Worm (Caenorhabditis elegans) whole organism, L1 larva: ENCODE measurements around the gene fipr-14.

Experiments used
- C34B4.2 ChIP-seq: sonication (generic microtip); optimal IDR thresholded peaks from 2 replicates; lab custom pipeline; 2017; ENCODE audit warnings: mild to moderate bottlenecking, missing genetic modification characterization, missing compliant biosample characterization
- F16B12.6 ChIP-seq: fragments of 150-350 bp; optimal IDR thresholded peaks from 2 replicates; lab custom pipeline; 2014; ENCODE audit warnings: missing biosample characterization, missing genetic modification characterization
- alr-1 ChIP-seq: fragments of 200-800 bp; sonication (Bioruptor generic); optimal IDR thresholded peaks from 2 replicates; lab custom pipeline; 2018; ENCODE audit warnings: borderline replicate concordance, mild to moderate bottlenecking, missing genetic modification characterization, missing compliant biosample characterization
- aly-2 ChIP-seq: fragments of 150-350 bp; optimal IDR thresholded peaks from 2 replicates; lab custom pipeline; 2014; ENCODE audit warnings: missing biosample characterization, missing genetic modification characterization
- ama-1 ChIP-seq: fragments of 150-350 bp; optimal IDR thresholded peaks from 2 replicates; lab custom pipeline; 2014
- ceh-90 ChIP-seq: sonication (generic microtip); optimal IDR thresholded peaks from 2 replicates; lab custom pipeline; 2016; ENCODE audit warnings: missing genetic modification characterization, missing compliant biosample characterization
- ces-1 ChIP-seq: fragments of 150-350 bp; optimal IDR thresholded peaks from 2 replicates; lab custom pipeline; 2014; ENCODE audit warnings: missing biosample characterization, missing genetic modification reagents, missing genetic modification characterization
- dsc-1 ChIP-seq: sonication (generic microtip); optimal IDR thresholded peaks from 2 replicates; lab custom pipeline; 2016; ENCODE audit warnings: mild to moderate bottlenecking, missing genetic modification characterization, missing compliant biosample characterization
- efl-1 ChIP-seq, 4 experiments: fragments of 150-350 bp; optimal IDR thresholded peaks in 3 of 4; peaks in 1 of 4; 1 replicate in 1 of 4; 2 replicates in 3 of 4; lab custom pipeline; 2014; ENCODE audit warnings: missing biosample characterization in 2 of 4, missing genetic modification characterization in 2 of 4, missing genetic modification reagents in 2 of 4
- elt-2 ChIP-seq: sonication (generic microtip); optimal IDR thresholded peaks from 2 replicates; lab custom pipeline; 2016; ENCODE audit warnings: missing genetic modification characterization, mild to moderate bottlenecking, inconsistent platforms, missing compliant biosample characterization, missing genetic modification reagents
- elt-3 ChIP-seq, 6 experiments: fragments of 150-350 bp in 1 of 6; sonication (generic microtip); optimal IDR thresholded peaks; 2 replicates each; lab custom pipeline; 2017 to 2018; ENCODE audit warnings: missing biosample characterization in 6 of 6, missing genetic modification characterization in 6 of 6, inconsistent platforms in 1 of 6
- fos-1 ChIP-seq: fragments of 150-350 bp; optimal IDR thresholded peaks from 2 replicates; lab custom pipeline; 2014; ENCODE audit warnings: missing biosample characterization, missing genetic modification characterization
- hlh-17 ChIP-seq: fragments of 200-800 bp; sonication (Bioruptor generic); optimal IDR thresholded peaks from 2 replicates; lab custom pipeline; 2018; ENCODE audit warnings: missing genetic modification characterization, mild to moderate bottlenecking, missing compliant biosample characterization, moderate library complexity, borderline replicate concordance
- irx-1 ChIP-seq: sonication (generic microtip); optimal IDR thresholded peaks from 2 replicates; lab custom pipeline; 2016; ENCODE audit warnings: missing genetic modification characterization, missing compliant biosample characterization
- isw-1 ChIP-seq: fragments of 200-800 bp; sonication (Bioruptor generic); IDR thresholded peaks from 2 replicates; pipeline ENCODE4 v1.3.6; 2022; ENCODE audit warnings: missing genetic modification characterization, missing compliant biosample characterization
- lin-35 ChIP-seq, 2 experiments: fragments of 150-350 bp; optimal IDR thresholded peaks; 2 replicates each; lab custom pipeline; 2014; ENCODE audit warnings: missing biosample characterization in 2 of 2, missing genetic modification characterization in 2 of 2, missing genetic modification reagents in 2 of 2
- lin-39 ChIP-seq: fragments of 150-350 bp; optimal IDR thresholded peaks from 2 replicates; lab custom pipeline; 2014; ENCODE audit warnings: missing biosample characterization, missing genetic modification reagents, missing genetic modification characterization
- lir-3 ChIP-seq: sonication (generic microtip); optimal IDR thresholded peaks from 2 replicates; lab custom pipeline; 2016; ENCODE audit warnings: mild to moderate bottlenecking, missing genetic modification characterization, moderate library complexity, missing compliant biosample characterization; ENCODE audit not compliant: poor library complexity
- lsy-2 ChIP-seq, 2 experiments: fragments of 150-350 bp; optimal IDR thresholded peaks; 2 replicates each; lab custom pipeline; 2014; ENCODE audit warnings: missing biosample characterization in 2 of 2, missing genetic modification characterization in 2 of 2
- mab-9 ChIP-seq: fragments of 200-800 bp; sonication (Bioruptor generic); IDR thresholded peaks from 2 replicates; pipeline ENCODE4 v1.3.6; 2022; ENCODE audit warnings: missing genetic modification reagents, missing genetic modification characterization, missing compliant biosample characterization
- mdl-1 ChIP-seq, 2 experiments: fragments of 150-350 bp; optimal IDR thresholded peaks; 2 replicates each; lab custom pipeline; 2014 to 2017; ENCODE audit warnings: missing biosample characterization in 2 of 2, missing genetic modification characterization in 2 of 2, inconsistent platforms in 1 of 2
- mef-2 ChIP-seq: fragments of 150-350 bp; optimal IDR thresholded peaks from 2 replicates; lab custom pipeline; 2014; ENCODE audit warnings: missing biosample characterization, missing genetic modification characterization
- mep-1 ChIP-seq: fragments of 150-350 bp; optimal IDR thresholded peaks from 2 replicates; lab custom pipeline; 2014; ENCODE audit warnings: missing biosample characterization, missing genetic modification characterization
- nhr-11 ChIP-seq: fragments of 150-350 bp; optimal IDR thresholded peaks from 2 replicates; lab custom pipeline; 2014; ENCODE audit warnings: missing biosample characterization, missing genetic modification characterization
- nhr-20 ChIP-seq: sonication (generic microtip); optimal IDR thresholded peaks from 2 replicates; lab custom pipeline; 2016; ENCODE audit warnings: mild to moderate bottlenecking, missing genetic modification characterization, missing compliant biosample characterization
- nhr-237 ChIP-seq: fragments of 150-350 bp; optimal IDR thresholded peaks from 2 replicates; lab custom pipeline; 2014; ENCODE audit warnings: missing biosample characterization, missing genetic modification characterization
- nhr-77 ChIP-seq: fragments of 150-350 bp; optimal IDR thresholded peaks from 2 replicates; lab custom pipeline; 2014; ENCODE audit warnings: missing biosample characterization, missing genetic modification characterization
- nhr-85 ChIP-seq: sonication (generic microtip); peaks from one replicate; lab custom pipeline; 2016; ENCODE audit warnings: missing genetic modification characterization, inconsistent platforms, missing compliant biosample characterization
- nhr-90 ChIP-seq: sonication (generic microtip); optimal IDR thresholded peaks from 2 replicates; lab custom pipeline; 2016; ENCODE audit warnings: mild to moderate bottlenecking, missing genetic modification characterization, missing compliant biosample characterization; ENCODE audit not compliant: poor library complexity
- pag-3 ChIP-seq: sonication (generic microtip); optimal IDR thresholded peaks from 2 replicates; lab custom pipeline; 2017; ENCODE audit warnings: missing genetic modification characterization, mild to moderate bottlenecking, missing compliant biosample characterization, antibody characterized with exemption, borderline replicate concordance; ENCODE audit not compliant: insufficient read depth
- pax-3 ChIP-seq: fragments of 200-800 bp; sonication (Bioruptor generic); optimal IDR thresholded peaks from 2 replicates; lab custom pipeline; 2018; ENCODE audit warnings: mild to moderate bottlenecking, missing genetic modification characterization, moderate library complexity, missing compliant biosample characterization
- rnt-1 ChIP-seq: sonication (generic microtip); optimal IDR thresholded peaks from 2 replicates; lab custom pipeline; 2016; ENCODE audit warnings: mild to moderate bottlenecking, missing genetic modification characterization, moderate library complexity, missing compliant biosample characterization
- snpc-4 ChIP-seq: fragments of 150-350 bp; optimal IDR thresholded peaks from 2 replicates; lab custom pipeline; 2014; ENCODE audit warnings: missing biosample characterization, missing genetic modification characterization
- snu-23 ChIP-seq: sonication (generic microtip); optimal IDR thresholded peaks from 2 replicates; lab custom pipeline; 2016; ENCODE audit warnings: missing genetic modification characterization, missing compliant biosample characterization
- sox-4 ChIP-seq: sonication (generic microtip); optimal IDR thresholded peaks from 2 replicates; lab custom pipeline; 2016; ENCODE audit warnings: missing genetic modification characterization, missing compliant biosample characterization
- sup-37 ChIP-seq: fragments of 200-800 bp; sonication (Bioruptor generic); optimal IDR thresholded peaks from 2 replicates; lab custom pipeline; 2018; ENCODE audit warnings: mild to moderate bottlenecking, missing genetic modification characterization, missing compliant biosample characterization
- swsn-7 ChIP-seq: sonication (generic microtip); optimal IDR thresholded peaks from 2 replicates; lab custom pipeline; 2016; ENCODE audit warnings: missing genetic modification characterization, missing compliant biosample characterization
- tlp-1 ChIP-seq: fragments of 150-350 bp; optimal IDR thresholded peaks from 2 replicates; lab custom pipeline; 2014; ENCODE audit warnings: missing biosample characterization, missing genetic modification characterization
- unc-30 ChIP-seq: sonication (generic microtip); optimal IDR thresholded peaks from 2 replicates; lab custom pipeline; 2017; ENCODE audit warnings: missing biosample characterization, missing genetic modification characterization
- unc-62 ChIP-seq: fragments of 150-350 bp; optimal IDR thresholded peaks from 2 replicates; lab custom pipeline; 2014; ENCODE audit warnings: missing biosample characterization, missing genetic modification reagents, missing genetic modification characterization
- unc-86 ChIP-seq: sonication (generic microtip); optimal IDR thresholded peaks from 2 replicates; lab custom pipeline; 2016; ENCODE audit warnings: missing genetic modification characterization, missing compliant biosample characterization
- vab-15 ChIP-seq: sonication (generic microtip); optimal IDR thresholded peaks from 2 replicates; lab custom pipeline; 2017; ENCODE audit warnings: missing genotype, mild to moderate bottlenecking, missing genetic modification characterization, missing compliant biosample characterization
- xbp-1 ChIP-seq: sonication (generic microtip); optimal IDR thresholded peaks from 2 replicates; lab custom pipeline; 2016; ENCODE audit warnings: missing genetic modification characterization, missing compliant biosample characterization
- zag-1 ChIP-seq: fragments of 150-350 bp; optimal IDR thresholded peaks from 2 replicates; lab custom pipeline; 2014; ENCODE audit warnings: missing biosample characterization, missing genetic modification characterization
- ztf-11 ChIP-seq, 2 experiments: sonication (generic microtip); optimal IDR thresholded peaks; 2 replicates each; lab custom pipeline; 2016 to 2017; ENCODE audit warnings: missing genetic modification characterization in 2 of 2, missing biosample characterization in 1 of 2, missing compliant biosample characterization in 1 of 2

The fipr-14 gene

ce11 chrIV:10879542-10879941 lies 2.6 kb downstream of the fipr-14 start, which contains the start of gene sdz-13:
TSS of gene sdz-13 (minus strand) at chrIV:10879642.
- no peak for TF ChIP-seq nhr-77 (tag; lab: Kevin White, UChicago)
- TF ChIP-seq unc-86 (tag; lab: Kevin White, UChicago): no peak
- no peak for TF ChIP-seq lir-3 (tag; lab: Kevin White, UChicago)
- TF ChIP-seq lin-35 (GFP tag; optimal IDR thresholded peaks at IDR 0.05; lab: Kevin White, UChicago): no peak
- TF ChIP-seq nhr-85 (tag; lab: Kevin White, UChicago): no peak
- TF ChIP-seq fos-1 (tag; lab: Kevin White, UChicago): no peak
- TF ChIP-seq nhr-20 (tag; lab: Kevin White, UChicago): no peak
- TF ChIP-seq C34B4.2 (tag; lab: Kevin White, UChicago): no peak
- TF ChIP-seq elt-3 (tag; optimal IDR thresholded peaks at IDR 0.05; lab: Kevin White, UChicago): no peak
- TF ChIP-seq rnt-1 (tag; lab: Kevin White, UChicago): no peak
- TF ChIP-seq lin-39: no peak
- TF ChIP-seq alr-1 (tag; lab: Kevin White, UChicago): no peak
- no peak for TF ChIP-seq F16B12.6

- TF ChIP-seq mdl-1 (tag; optimal IDR thresholded peaks at IDR 0.05; lab: Kevin White, UChicago): no peak
- TF ChIP-seq ztf-11 (tag; optimal IDR thresholded peaks at IDR 0.05; lab: Kevin White, UChicago): no peak
- no peak for TF ChIP-seq lin-35 (GFP tag; optimal IDR thresholded peaks at IDR 0.05; lab: Kevin White, UChicago)
- no peak for TF ChIP-seq nhr-237
- TF ChIP-seq sup-37 (GFP tag; lab: Kevin White, UChicago): no peak
- no peak for TF ChIP-seq tlp-1 (tag; lab: Kevin White, UChicago)
- TF ChIP-seq unc-62 (GFP tag; lab: Kevin White, UChicago): no peak
- TF ChIP-seq ceh-90 (tag; lab: Kevin White, UChicago): no peak
- no peak for TF ChIP-seq lsy-2 (tag; optimal IDR thresholded peaks at IDR 0.05; lab: Kevin White, UChicago)
- TF ChIP-seq pag-3 (tag; lab: Kevin White, UChicago): no peak
- no peak for TF ChIP-seq mef-2 (tag; lab: Kevin White, UChicago)
- no peak for TF ChIP-seq rnt-1 (tag; lab: Kevin White, UChicago)
- TF ChIP-seq mab-9 (GFP tag; lab: Robert Waterston, UW): no peak
- no peak for TF ChIP-seq mep-1 (tag; lab: Kevin White, UChicago)
These were observed 3.3 kb downstream of the fipr-14 start, which contains the start of gene fipr-15 for ce11 chrIV:10880264-10880663. TSS of gene fipr-15 (plus strand) at chrIV:10880564.

- no peak for TF ChIP-seq aly-2 (tag; lab: Kevin White, UChicago)
- no peak for TF ChIP-seq swsn-7 (tag; lab: Kevin White, UChicago)
- no peak for TF ChIP-seq snpc-4
- no peak for TF ChIP-seq ceh-90 (tag; lab: Kevin White, UChicago)
- no peak for TF ChIP-seq zag-1 (tag; lab: Kevin White, UChicago)
- peak; percentile 19 for TF ChIP-seq nhr-20 (tag; lab: Kevin White, UChicago)
- no peak for TF ChIP-seq irx-1
- no peak for TF ChIP-seq xbp-1 (tag; lab: Kevin White, UChicago)
- TF ChIP-seq elt-3 (tag; optimal IDR thresholded peaks at IDR 0.05; lab: Kevin White, UChicago): peak in 1 of 6 experiments; percentile 14
- TF ChIP-seq F16B12.6: no peak
- TF ChIP-seq elt-2: peak; percentile 75
- no peak for TF ChIP-seq efl-1 (optimal IDR thresholded peaks at IDR 0.05; lab: Kevin White, UChicago)
- TF ChIP-seq efl-1 (GFP tag; optimal IDR thresholded peaks at IDR 0.05 in 1 of 2; lab: Kevin White, UChicago): no peak
- no peak for TF ChIP-seq unc-30 (tag; lab: Kevin White, UChicago)
- TF ChIP-seq pax-3 (tag; lab: Kevin White, UChicago): no peak
These were observed 4.3 kb downstream of the fipr-14 start, which contains the start of gene F13E9.13 for ce11 chrIV:10881230-10881629. TSS of gene F13E9.13 (plus strand) at chrIV:10881546.

- TF ChIP-seq hlh-17 (GFP tag; lab: Kevin White, UChicago) (no peak), nhr-90 (no peak), snu-23 (no peak), sox-4 (tag; lab: Kevin White, UChicago) (no peak), vab-15 (tag; lab: Kevin White, UChicago) (no peak), mab-9 (GFP tag; lab: Robert Waterston, UW) (no peak), dsc-1 (no peak), ces-1 (GFP tag; lab: Kevin White, UChicago) (no peak), isw-1 (no peak), nhr-11 (no peak), mef-2 (tag; lab: Kevin White, UChicago) (no peak), xbp-1 (tag; lab: Kevin White, UChicago) (no peak), ama-1 (lab: Kevin White, UChicago) (no peak), lin-35 (GFP tag; optimal IDR thresholded peaks at IDR 0.05; lab: Kevin White, UChicago) (no peak), nhr-237 (no peak)
These were observed 7.3 kb downstream of the fipr-14 start, which contains the start of gene F13E9.5 for ce11 chrIV:10884263-10884662. TSS of gene F13E9.5 (minus strand) at chrIV:10884363.
